Fruit fly (Drosophila melanogaster) whole organism, prepupa: ENCODE measurements around the gene Rcd-1r.

Experiments
- Blimp-1 ChIP-seq: fragments of 200-800 bp; sonication (Bioruptor generic); optimal IDR thresholded peaks from 3 replicates; lab custom pipeline; 2017; ENCODE audit warnings: missing biosample characterization, missing genetic modification characterization, mild to moderate bottlenecking, moderate library complexity, missing genetic modification reagents
- CG10669 ChIP-seq: fragments of 200-800 bp; sonication (Bioruptor generic); optimal IDR thresholded peaks from 3 replicates; lab custom pipeline; 2018; ENCODE audit warnings: missing biosample characterization, mild to moderate bottlenecking, missing genetic modification characterization, moderate library complexity
- CG11294 ChIP-seq: fragments of 200-800 bp; sonication (Bioruptor generic); IDR thresholded peaks from 2 replicates; pipeline ENCODE4 v1.3.6; 2022; ENCODE audit warnings: missing biosample characterization, missing genetic modification characterization
- CG1621 ChIP-seq: fragments of 200-800 bp; sonication (Bioruptor generic); optimal IDR thresholded peaks from 3 replicates; lab custom pipeline; 2018; ENCODE audit warnings: missing biosample characterization, mild to moderate bottlenecking, missing genetic modification characterization
- CG34406 ChIP-seq: fragments of 200-800 bp; sonication (Bioruptor generic); optimal IDR thresholded peaks from 3 replicates; lab custom pipeline; 2016; ENCODE audit warnings: missing biosample characterization, missing genetic modification characterization
- CG3919 ChIP-seq: fragments of 200-800 bp; sonication (Bioruptor generic); optimal IDR thresholded peaks from 3 replicates; lab custom pipeline; 2016; ENCODE audit warnings: missing biosample characterization, missing genetic modification characterization
- CG4318 ChIP-seq: fragments of 200-800 bp; sonication (Bioruptor generic); optimal IDR thresholded peaks from 3 replicates; lab custom pipeline; 2017; ENCODE audit warnings: missing biosample characterization, mild to moderate bottlenecking, missing genetic modification characterization
- CG6163 ChIP-seq: fragments of 200-800 bp; sonication (Bioruptor generic); IDR thresholded peaks from 3 replicates; pipeline ENCODE4 v1.3.6; 2022; ENCODE audit warnings: missing biosample characterization, missing genetic modification characterization
- CG6792 ChIP-seq: fragments of 200-800 bp; sonication (Bioruptor generic); optimal IDR thresholded peaks from 3 replicates; lab custom pipeline; 2016; ENCODE audit warnings: missing biosample characterization, missing genetic modification characterization
- CG6854 ChIP-seq: fragments of 200-800 bp; sonication (Bioruptor generic); optimal IDR thresholded peaks from 2 replicates; lab custom pipeline; 2017; ENCODE audit warnings: missing biosample characterization, mild to moderate bottlenecking, missing genetic modification characterization
- CG7368 ChIP-seq: fragments of 200-800 bp; sonication (Bioruptor generic); optimal IDR thresholded peaks from 3 replicates; lab custom pipeline; 2016; ENCODE audit warnings: missing biosample characterization, missing genetic modification characterization
- CG8319 ChIP-seq: fragments of 200-800 bp; sonication (Bioruptor generic); optimal IDR thresholded peaks from 3 replicates; lab custom pipeline; 2016; ENCODE audit warnings: missing biosample characterization, missing genetic modification characterization
- CG8632 ChIP-seq: fragments of 200-800 bp; sonication (Bioruptor generic); optimal IDR thresholded peaks from 3 replicates; lab custom pipeline; 2016; ENCODE audit warnings: missing biosample characterization, missing genetic modification characterization
- CG9139 ChIP-seq: fragments of 200-800 bp; sonication (Bioruptor generic); optimal IDR thresholded peaks from 3 replicates; lab custom pipeline; 2017; ENCODE audit warnings: missing biosample characterization, mild to moderate bottlenecking, missing genetic modification characterization
- Eip78C ChIP-seq: fragments of 200-800 bp; sonication (Bioruptor generic); peaks from one replicate; lab custom pipeline; 2016; ENCODE audit warnings: missing biosample characterization, missing genetic modification characterization
- Ets96B ChIP-seq: fragments of 200-800 bp; optimal IDR thresholded peaks from 2 replicates; lab custom pipeline; 2019; ENCODE audit warnings: missing biosample characterization, mild to moderate bottlenecking, missing genetic modification characterization, moderate library complexity
- Hr38 ChIP-seq: sonication (Bioruptor generic); optimal IDR thresholded peaks from 2 replicates; lab custom pipeline; 2016; ENCODE audit warnings: missing biosample characterization, missing genetic modification characterization
- Sox102F ChIP-seq: fragments of 200-800 bp; sonication (Bioruptor generic); optimal IDR thresholded peaks from 2 replicates; lab custom pipeline; 2016; ENCODE audit warnings: missing biosample characterization, mild to moderate bottlenecking, missing genetic modification characterization
- Sox14 ChIP-seq: fragments of 200-800 bp; sonication (Bioruptor generic); optimal IDR thresholded peaks from 3 replicates; lab custom pipeline; 2016; ENCODE audit warnings: missing biosample characterization, missing genetic modification characterization
- Sox15 ChIP-seq: fragments of 200-800 bp; sonication (Bioruptor generic); optimal IDR thresholded peaks from 3 replicates; lab custom pipeline; 2016; ENCODE audit warnings: missing biosample characterization, missing genetic modification characterization
- achi ChIP-seq: fragments of 200-800 bp; sonication (Bioruptor generic); optimal IDR thresholded peaks from 3 replicates; lab custom pipeline; 2016; ENCODE audit warnings: missing biosample characterization, missing genetic modification characterization
- esn ChIP-seq: fragments of 200-800 bp; sonication (Bioruptor generic); optimal IDR thresholded peaks from 2 replicates; lab custom pipeline; 2016; ENCODE audit warnings: missing biosample characterization, mild to moderate bottlenecking, missing genetic modification characterization, moderate library complexity
- fd59A ChIP-seq: fragments of 200-800 bp; sonication (Bioruptor generic); optimal IDR thresholded peaks from 2 replicates; lab custom pipeline; 2017; ENCODE audit warnings: missing biosample characterization, mild to moderate bottlenecking, missing genetic modification characterization, missing genetic modification reagents
- fd85E ChIP-seq: fragments of 200-800 bp; sonication (Bioruptor generic); optimal IDR thresholded peaks from 3 replicates; lab custom pipeline; 2016; ENCODE audit warnings: missing biosample characterization, missing genetic modification characterization
- fkh ChIP-seq: fragments of 200-800 bp; sonication (Bioruptor generic); optimal IDR thresholded peaks from 3 replicates; lab custom pipeline; 2017; ENCODE audit warnings: missing biosample characterization, mild to moderate bottlenecking, missing genetic modification characterization, moderate library complexity
- lz ChIP-seq: fragments of 200-800 bp; sonication (Bioruptor generic); optimal IDR thresholded peaks from 3 replicates; lab custom pipeline; 2016; ENCODE audit warnings: missing biosample characterization, missing genetic modification characterization
- net ChIP-seq: fragments of 200-800 bp; sonication (Bioruptor generic); optimal IDR thresholded peaks from 3 replicates; lab custom pipeline; 2016; ENCODE audit warnings: missing biosample characterization, missing genetic modification characterization
- salr ChIP-seq, 2 experiments: fragments of 200-800 bp; sonication (Bioruptor generic); optimal IDR thresholded peaks; 3 replicates each; lab custom pipeline; 2016 to 2018; ENCODE audit warnings: missing biosample characterization in 2 of 2, missing genetic modification characterization in 2 of 2, mild to moderate bottlenecking in 1 of 2
- ss ChIP-seq, 2 experiments: fragments of 200-800 bp; sonication (Bioruptor generic); optimal IDR thresholded peaks; 2 replicates in 1 of 2; 3 replicates in 1 of 2; lab custom pipeline; 2017 to 2018; ENCODE audit warnings: mild to moderate bottlenecking in 2 of 2, missing biosample characterization in 2 of 2, missing genetic modification characterization in 2 of 2, moderate library complexity in 1 of 2
- svp ChIP-seq: fragments of 200-800 bp; sonication (Bioruptor generic); peaks from one replicate; lab custom pipeline; 2016; ENCODE audit warnings: missing biosample characterization, missing genetic modification characterization

Rcd-1r gene

dm6 chr2L:8984614-8985318 lies 29.1 kb downstream of the Rcd-1r start, which contains the start of gene CG13101 (continued):
- TF ChIP-seq Sox102F (GFP tag; lab: Kevin White, UChicago) (peak; percentile 94), fd85E (GFP tag; lab: Kevin White, UChicago) (peak; percentile 77), CG7368 (GFP tag; lab: Kevin White, UChicago) (peak; percentile 90), esn (GFP tag; lab: Kevin White, UChicago) (peak; percentile 98), CG1621 (tag; lab: Kevin White, UChicago) (peak; percentile 90), CG9139 (GFP tag; lab: Kevin White, UChicago) (peak; percentile 84), Ets96B (peak; percentile 86), CG10669 (GFP tag; lab: Kevin White, UChicago) (peak; percentile 90), Sox14 (peak; percentile 94)

- TF ChIP-seq Blimp-1 (GFP tag; lab: Kevin White, UChicago) (no peak), fd59A (GFP tag; lab: Kevin White, UChicago) (no peak), ss (GFP tag; optimal IDR thresholded peaks at IDR 0.05; lab: Kevin White, UChicago) (no peak), Sox102F (GFP tag; lab: Kevin White, UChicago) (no peak), CG34406 (GFP tag; lab: Kevin White, UChicago) (no peak), CG1621 (tag; lab: Kevin White, UChicago) (no peak), Sox15 (GFP tag; lab: Kevin White, UChicago) (no peak), Eip78C (peak; percentile 15), fkh (GFP tag; lab: Kevin White, UChicago) (peak; percentile 47)
Observed at dm6 chr2L:8982584-8983302, 31.1 kb downstream of the Rcd-1r start.

DNA sequence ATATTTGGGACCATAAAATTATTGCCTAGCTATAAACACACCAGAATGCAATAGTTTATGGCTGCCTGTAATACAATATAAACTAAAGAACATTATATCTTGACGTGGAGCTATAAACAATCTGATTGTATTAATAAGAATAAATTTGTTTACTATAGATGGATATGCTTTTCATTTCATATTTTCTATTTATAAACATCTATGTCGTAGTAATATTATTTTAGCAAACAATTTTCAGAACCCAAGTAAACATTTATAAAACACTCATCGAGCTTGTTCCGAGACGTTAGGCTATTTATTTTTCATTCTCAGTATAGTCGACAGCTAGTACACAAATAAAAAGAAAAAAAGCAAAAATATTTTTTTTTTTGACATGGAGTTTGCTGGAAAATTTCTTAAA lies 33.5 kb downstream of the Rcd-1r start, which contains the start of gene CG18662:
CG18662 (plus strand) TSS at position 301 of the 400 bp plus-strand sequence.
- TF ChIP-seq Hr38 (GFP tag; lab: Kevin White, UChicago) (no peak), CG8319 (GFP tag; lab: Kevin White, UChicago) (no peak), achi (GFP tag; lab: Kevin White, UChicago) (no peak), lz (GFP tag; lab: Kevin White, UChicago) (no peak), CG34406 (GFP tag; lab: Kevin White, UChicago) (no peak), CG4318 (GFP tag; lab: Kevin White, UChicago) (no peak), svp (GFP tag; lab: Kevin White, UChicago) (no peak)

dm6 chr2L:8975328-8975727 lies 38.5 kb downstream of the Rcd-1r start, which contains the start of gene CG9541:
Gene CG9541 (minus strand): TSS chr2L:8975428.
- no peak for TF ChIP-seq Hr38 (GFP tag; lab: Kevin White, UChicago)
- TF ChIP-seq CG11294, result no peak
- TF ChIP-seq salr (GFP tag; optimal IDR thresholded peaks at IDR 0.05; lab: Kevin White, UChicago), result no peak
- no peak for TF ChIP-seq Sox15 (GFP tag; lab: Kevin White, UChicago)
- no peak for TF ChIP-seq CG3919 (GFP tag; lab: Kevin White, UChicago)

DNA sequence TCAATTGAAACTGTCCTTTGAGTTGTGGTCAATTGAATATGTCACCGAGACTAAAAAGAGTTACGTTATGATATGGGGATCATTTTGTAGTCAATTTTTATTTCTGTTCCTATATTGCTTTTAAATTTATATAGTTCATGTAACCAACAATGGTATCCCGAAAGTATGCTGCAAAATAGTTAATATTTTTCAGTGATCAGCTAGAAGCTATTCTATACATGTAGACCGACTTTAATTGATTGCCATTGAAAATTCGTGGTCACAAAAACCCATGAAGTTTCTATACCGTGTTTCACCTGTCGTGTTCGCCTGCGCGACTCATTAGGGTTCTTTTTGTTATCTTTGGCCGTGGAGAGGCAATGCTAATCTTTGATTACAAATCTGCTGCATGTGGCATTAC lies 39.4 kb downstream of the Rcd-1r start:
- TF ChIP-seq net (no peak), CG6854 (GFP tag; lab: Kevin White, UChicago) (no peak), CG8632 (GFP tag; lab: Kevin White, UChicago) (no peak), svp (GFP tag; lab: Kevin White, UChicago) (no peak), CG6792 (GFP tag; lab: Kevin White, UChicago) (no peak), CG6163 (GFP tag; lab: Robert Waterston, UW) (no peak), esn (GFP tag; lab: Kevin White, UChicago) (no peak)
